Fruit fly (Drosophila melanogaster) whole organism, embryonic: ENCODE measurements around the gene Arp10.

Experiments
- CG14860 ChIP-seq: fragments of 200-800 bp; sonication (Bioruptor generic); IDR thresholded peaks from 3 replicates; pipeline ENCODE4 v1.3.6; 2022; ENCODE audit warnings: missing biosample characterization, missing genetic modification characterization; ENCODE audit not compliant: partially characterized antibody
- D ChIP-seq, 2 experiments: fragments of 200-800 bp in 1 of 2; fragments of >200 bp in 1 of 2; sonication (Bioruptor generic) in 1 of 2; optimal IDR thresholded peaks; 2 replicates in 1 of 2; 3 replicates in 1 of 2; lab custom pipeline; 2017; ENCODE audit warnings: mild to moderate bottlenecking in 1 of 2, missing biosample characterization in 1 of 2, missing genetic modification characterization in 1 of 2, missing genetic modification reagents in 1 of 2
- Dip2 ChIP-seq: fragments of 200-800 bp; sonication (Bioruptor generic); IDR thresholded peaks from 2 replicates; pipeline ENCODE4 v1.3.6; 2022; ENCODE audit warnings: missing biosample characterization, missing genetic modification characterization
- MESR4 ChIP-seq: fragments of 200-800 bp; sonication (Bioruptor generic); optimal IDR thresholded peaks from 2 replicates; lab custom pipeline; 2018; ENCODE audit warnings: missing biosample characterization, mild to moderate bottlenecking, missing genetic modification characterization, moderate library complexity
- corto ChIP-seq: fragments of 200-800 bp; sonication (Bioruptor generic); optimal IDR thresholded peaks from 2 replicates; lab custom pipeline; 2016; ENCODE audit warnings: missing biosample characterization, mild to moderate bottlenecking, missing genetic modification characterization, moderate library complexity

- no peak for TF ChIP-seq corto (GFP tag; lab: Kevin White, UChicago)
- no peak for TF ChIP-seq MESR4
- TF ChIP-seq Dip2 (GFP tag; lab: Robert Waterston, UW): no peak
- TF ChIP-seq D (optimal IDR thresholded peaks at IDR 0.05; lab: Kevin White, UChicago): no peak
- no peak for TF ChIP-seq D (GFP tag; optimal IDR thresholded peaks at IDR 0.05; lab: Kevin White, UChicago)
- TF ChIP-seq CG14860 (GFP tag; lab: Robert Waterston, UW): no peak
Measured at dm6 chrX:19637002-19637420, 9.0 kb downstream of the Arp10 start.
